Worm (Caenorhabditis elegans): ENCODE data around the gene flp-26.

- no peak for TF ChIP-seq klf-2 (GFP tag; conservative IDR thresholded peaks at IDR 0.05)
- no peak for TF ChIP-seq med-1 (GFP tag; optimal IDR thresholded peaks at IDR 0.05; ENCODE audit: insufficient read depth)
- TF ChIP-seq T22C8.4 (GFP tag; IDR thresholded peaks at IDR 0.05) = no peak
- no peak for TF ChIP-seq ref-1 (GFP tag; conservative IDR thresholded peaks at IDR 0.05)
- TF ChIP-seq ztf-23 (GFP tag; IDR thresholded peaks at IDR 0.05) = no peak
- TF ChIP-seq tab-1 (GFP tag; IDR thresholded peaks at IDR 0.05) = no peak
- TF ChIP-seq cog-1 (tag; optimal IDR thresholded peaks at IDR 0.05) = no peak
These were observed 21.4 kb downstream of the flp-26 start, which contains the start of gene ubc-17 for ce11 chrX:7050290-7050689.

All from whole organism, midembryonic.